Fruit fly (Drosophila melanogaster): ENCODE measurements around the gene CG15473.

CG15473 gene

dm6 chrX:4654397-4654796 is at the start of gene CG15473:
TSS of gene CG15473 (minus strand) at chrX:4654497.
- TF ChIP-seq dsf (GFP tag; optimal IDR thresholded peaks at IDR 0.05; ENCODE audit: borderline replicate concordance) = no peak
- TF ChIP-seq foxo (GFP tag; optimal IDR thresholded peaks at IDR 0.05) = no peak
- no peak for TF ChIP-seq ey (GFP tag; optimal IDR thresholded peaks at IDR 0.05)
- no peak for TF ChIP-seq Abd-B (GFP tag; optimal IDR thresholded peaks at IDR 0.05)
- TF ChIP-seq Mio (GFP tag; optimal IDR thresholded peaks at IDR 0.05) = no peak
- TF ChIP-seq fru (GFP tag; optimal IDR thresholded peaks at IDR 0.05) = no peak
- TF ChIP-seq GATAd (GFP tag; optimal IDR thresholded peaks at IDR 0.05) = no peak
- TF ChIP-seq Hr83 (GFP tag; optimal IDR thresholded peaks at IDR 0.05; ENCODE audit: poor library complexity, severe bottlenecking) = no peak
- no peak for TF ChIP-seq sage (GFP tag; optimal IDR thresholded peaks at IDR 0.05)
- no peak for TF ChIP-seq sv (GFP tag; optimal IDR thresholded peaks at IDR 0.05)
- no peak for TF ChIP-seq Sp1 (GFP tag; optimal IDR thresholded peaks at IDR 0.05)
- no peak for TF ChIP-seq h (GFP tag; optimal IDR thresholded peaks at IDR 0.05)

- TF ChIP-seq psq (GFP tag; optimal IDR thresholded peaks at IDR 0.05) (peak; percentile 24), sage (GFP tag; optimal IDR thresholded peaks at IDR 0.05) (no peak)
These were observed 48.6 kb upstream of the CG15473 start for dm6 chrX:4702804-4703414.

dm6 chrX:4702118-4702517 is 47.8 kb upstream of the CG15473 start, which contains the start of gene Pdha:
TSS of gene Pdha (plus strand) at chrX:4702284.
- TF ChIP-seq Hr78 (GFP tag; optimal IDR thresholded peaks at IDR 0.05) = no peak
- TF ChIP-seq Vsx2 (GFP tag; optimal IDR thresholded peaks at IDR 0.05; ENCODE audit: partially characterized antibody) = peak; percentile 66
- TF ChIP-seq ey (GFP tag; optimal IDR thresholded peaks at IDR 0.05) = no peak
- TF ChIP-seq GATAd (GFP tag; optimal IDR thresholded peaks at IDR 0.05) = no peak

dm6 chrX:4699775-4700174 is 45.5 kb upstream of the CG15473 start:
- TF ChIP-seq foxo (GFP tag; optimal IDR thresholded peaks at IDR 0.05) (peak in 1 of 2 experiments; percentile 23), fru (GFP tag; optimal IDR thresholded peaks at IDR 0.05) (peak; percentile 20), Vsx2 (GFP tag; optimal IDR thresholded peaks at IDR 0.05; ENCODE audit: partially characterized antibody) (no peak), Hr78 (GFP tag; optimal IDR thresholded peaks at IDR 0.05) (no peak), HLH106 (tag; optimal IDR thresholded peaks at IDR 0.05) (peak; percentile 6), h (GFP tag; optimal IDR thresholded peaks at IDR 0.05) (peak; percentile 7)

dm6 chrX:4699370-4699769 is 45.1 kb upstream of the CG15473 start:
- TF ChIP-seq Dfd (GFP tag; optimal IDR thresholded peaks at IDR 0.05) = peak; percentile 84
- TF ChIP-seq fru (GFP tag; optimal IDR thresholded peaks at IDR 0.05) = no peak
- no peak for TF ChIP-seq ey (GFP tag; optimal IDR thresholded peaks at IDR 0.05)
- no peak for TF ChIP-seq usp (GFP tag; optimal IDR thresholded peaks at IDR 0.05)
- TF ChIP-seq Hr83 (GFP tag; optimal IDR thresholded peaks at IDR 0.05; ENCODE audit: poor library complexity, severe bottlenecking) = no peak

- TF ChIP-seq pan (optimal IDR thresholded peaks at IDR 0.05) (no peak), CG32264 (GFP tag; optimal IDR thresholded peaks at IDR 0.05) (no peak), Vsx2 (GFP tag; optimal IDR thresholded peaks at IDR 0.05; ENCODE audit: partially characterized antibody) (no peak), rgr (GFP tag; optimal IDR thresholded peaks at IDR 0.05) (no peak), Abd-B (GFP tag; optimal IDR thresholded peaks at IDR 0.05) (no peak), GATAd (GFP tag; optimal IDR thresholded peaks at IDR 0.05) (no peak), sage (GFP tag; optimal IDR thresholded peaks at IDR 0.05) (no peak), fru (GFP tag; optimal IDR thresholded peaks at IDR 0.05) (no peak), dsf (GFP tag; optimal IDR thresholded peaks at IDR 0.05; ENCODE audit: borderline replicate concordance) (no peak), psq (GFP tag; optimal IDR thresholded peaks at IDR 0.05) (no peak), Dfd (GFP tag; optimal IDR thresholded peaks at IDR 0.05) (no peak), Hnf4 (GFP tag; optimal IDR thresholded peaks at IDR 0.05) (no peak)
These were observed 39.8 kb upstream of the CG15473 start for dm6 chrX:4694104-4694503.

dm6 chrX:4692963-4693362 is 38.7 kb upstream of the CG15473 start:
- no peak for TF ChIP-seq dmrt93B (GFP tag; optimal IDR thresholded peaks at IDR 0.05)
- no peak for TF ChIP-seq CG9705 (GFP tag; optimal IDR thresholded peaks at IDR 0.05)
- no peak for TF ChIP-seq CrebA (GFP tag; optimal IDR thresholded peaks at IDR 0.05; ENCODE audit: borderline replicate concordance)
- TF ChIP-seq Abd-B (GFP tag; optimal IDR thresholded peaks at IDR 0.05) = no peak
- no peak for TF ChIP-seq psq (GFP tag; optimal IDR thresholded peaks at IDR 0.05)
- TF ChIP-seq jim (GFP tag; optimal IDR thresholded peaks at IDR 0.05) = no peak

All from whole organism, wandering third instar larva.